Worm (Caenorhabditis elegans) whole organism, late embryonic: ENCODE results near the gene hlh-28.
A peak's percentile ranks its signal among the peaks of the same experiment; 100 is the strongest.

Source experiments
- F13H6.1 ChIP-seq: sonication (generic microtip); optimal IDR thresholded peaks from 2 replicates; lab custom pipeline; 2016; ENCODE audit warnings: missing genetic modification characterization, missing compliant biosample characterization
- K09A11.1 ChIP-seq: sonication (generic microtip); optimal IDR thresholded peaks from 2 replicates; lab custom pipeline; 2017; ENCODE audit warnings: antibody characterized with exemption, mild to moderate bottlenecking, missing genetic modification characterization, missing compliant biosample characterization; ENCODE audit not compliant: insufficient read depth
- Y22D7AL.16 ChIP-seq: sonication (generic microtip); optimal IDR thresholded peaks from 2 replicates; lab custom pipeline; 2016; ENCODE audit warnings: missing genetic modification characterization, missing compliant biosample characterization
- ahr-1 ChIP-seq: sonication (generic microtip); optimal IDR thresholded peaks from 2 replicates; lab custom pipeline; 2016; ENCODE audit warnings: missing genetic modification characterization, missing compliant biosample characterization
- ama-1 ChIP-seq: fragments of 150-350 bp; optimal IDR thresholded peaks from 2 replicates; lab custom pipeline; 2014
- ceh-14 ChIP-seq: sonication (generic microtip); optimal IDR thresholded peaks from 2 replicates; lab custom pipeline; 2016; ENCODE audit warnings: missing genotype, missing genetic modification characterization, missing compliant biosample characterization
- ceh-18 ChIP-seq: sonication (generic microtip); optimal IDR thresholded peaks from 2 replicates; lab custom pipeline; 2016; ENCODE audit warnings: missing genetic modification characterization, missing compliant biosample characterization
- ceh-19 ChIP-seq: fragments of 200-800 bp; sonication (Bioruptor generic); optimal IDR thresholded peaks from 2 replicates; lab custom pipeline; 2018; ENCODE audit warnings: mild to moderate bottlenecking, missing genetic modification characterization, missing compliant biosample characterization
- ceh-2 ChIP-seq: sonication (generic microtip); optimal IDR thresholded peaks from 2 replicates; lab custom pipeline; 2016; ENCODE audit warnings: missing genotype, missing genetic modification characterization, missing compliant biosample characterization
- ceh-22 ChIP-seq: sonication (generic microtip); optimal IDR thresholded peaks from 2 replicates; lab custom pipeline; 2017; ENCODE audit warnings: missing biosample characterization, missing genetic modification characterization
- ceh-24 ChIP-seq: sonication (generic microtip); optimal IDR thresholded peaks from 2 replicates; lab custom pipeline; 2016; ENCODE audit warnings: mild to moderate bottlenecking, missing genetic modification characterization, missing compliant biosample characterization
- ceh-31 ChIP-seq: sonication (generic microtip); optimal IDR thresholded peaks from 2 replicates; lab custom pipeline; 2016; ENCODE audit warnings: missing genetic modification characterization, missing compliant biosample characterization
- ceh-34 ChIP-seq: sonication (generic microtip); optimal IDR thresholded peaks from 2 replicates; lab custom pipeline; 2016; ENCODE audit warnings: mild to moderate bottlenecking, missing genetic modification characterization, missing compliant biosample characterization
- ceh-48 ChIP-seq: sonication (generic microtip); optimal IDR thresholded peaks from 2 replicates; lab custom pipeline; 2016; ENCODE audit warnings: missing genetic modification characterization, inconsistent platforms, missing compliant biosample characterization
- dmd-4 ChIP-seq: sonication (generic microtip); optimal IDR thresholded peaks from 2 replicates; lab custom pipeline; 2016; ENCODE audit warnings: borderline replicate concordance, missing genetic modification characterization, missing compliant biosample characterization
- dve-1 ChIP-seq: sonication (generic microtip); optimal IDR thresholded peaks from 2 replicates; lab custom pipeline; 2017; ENCODE audit warnings: antibody characterized with exemption, mild to moderate bottlenecking, missing genetic modification characterization, missing compliant biosample characterization
- elt-2 ChIP-seq: sonication (generic microtip); optimal IDR thresholded peaks from 2 replicates; lab custom pipeline; 2016; ENCODE audit warnings: missing genetic modification reagents, missing genetic modification characterization, missing compliant biosample characterization
- elt-4 ChIP-seq: sonication (generic microtip); optimal IDR thresholded peaks from 2 replicates; lab custom pipeline; 2016; ENCODE audit warnings: missing genetic modification characterization, missing compliant biosample characterization
- fkh-6 ChIP-seq: sonication (generic microtip); optimal IDR thresholded peaks from 2 replicates; lab custom pipeline; 2016; ENCODE audit warnings: missing genetic modification characterization, missing compliant biosample characterization
- hlh-13 ChIP-seq: fragments of 200-800 bp; sonication (Bioruptor generic); optimal IDR thresholded peaks from 2 replicates; lab custom pipeline; 2018; ENCODE audit warnings: mild to moderate bottlenecking, missing genetic modification characterization, missing compliant biosample characterization
- hlh-30 ChIP-seq: sonication (generic microtip); optimal IDR thresholded peaks from 2 replicates; lab custom pipeline; 2017; ENCODE audit warnings: antibody characterized with exemption, missing genetic modification characterization, missing compliant biosample characterization; ENCODE audit not compliant: insufficient read depth
- hlh-6 ChIP-seq: sonication (generic microtip); optimal IDR thresholded peaks from 2 replicates; lab custom pipeline; 2016; ENCODE audit warnings: missing genotype, missing genetic modification characterization, missing compliant biosample characterization
- hlh-8 ChIP-seq: sonication (generic microtip); optimal IDR thresholded peaks from 2 replicates; lab custom pipeline; 2016; ENCODE audit warnings: missing genotype, missing genetic modification characterization, missing compliant biosample characterization
- lim-6 ChIP-seq: sonication (generic microtip); optimal IDR thresholded peaks from 2 replicates; lab custom pipeline; 2016; ENCODE audit warnings: missing genetic modification characterization, missing compliant biosample characterization
- nfya-1 ChIP-seq: sonication (generic microtip); optimal IDR thresholded peaks from 2 replicates; lab custom pipeline; 2017; ENCODE audit warnings: missing genetic modification characterization, mild to moderate bottlenecking, missing compliant biosample characterization, antibody characterized with exemption, moderate library complexity
- nhr-232 ChIP-seq: sonication (generic microtip); optimal IDR thresholded peaks from 2 replicates; lab custom pipeline; 2016; ENCODE audit warnings: missing genetic modification characterization, missing compliant biosample characterization
- npax-4 ChIP-seq: sonication (generic microtip); optimal IDR thresholded peaks from 2 replicates; lab custom pipeline; 2016; ENCODE audit warnings: missing genetic modification characterization, missing compliant biosample characterization
- odd-2 ChIP-seq: sonication (generic microtip); optimal IDR thresholded peaks from 2 replicates; lab custom pipeline; 2017; ENCODE audit warnings: antibody characterized with exemption, mild to moderate bottlenecking, missing genetic modification characterization, missing compliant biosample characterization
- pat-9 ChIP-seq: fragments of 200-800 bp; sonication (Bioruptor generic); optimal IDR thresholded peaks from 2 replicates; lab custom pipeline; 2018; ENCODE audit warnings: mild to moderate bottlenecking, missing genetic modification characterization, moderate library complexity, missing compliant biosample characterization
- pqm-1 ChIP-seq: sonication (generic microtip); optimal IDR thresholded peaks from 2 replicates; lab custom pipeline; 2016; ENCODE audit warnings: missing genetic modification characterization, missing compliant biosample characterization
- pros-1 ChIP-seq: fragments of 150-350 bp; optimal IDR thresholded peaks from 2 replicates; lab custom pipeline; 2014; ENCODE audit warnings: missing biosample characterization, missing genetic modification reagents, missing genetic modification characterization
- ref-2 ChIP-seq: sonication (generic microtip); optimal IDR thresholded peaks from 2 replicates; lab custom pipeline; 2016; ENCODE audit warnings: missing genetic modification characterization, missing compliant biosample characterization
- rnt-1 ChIP-seq: sonication (generic microtip); optimal IDR thresholded peaks from 2 replicates; lab custom pipeline; 2016; ENCODE audit warnings: missing genetic modification characterization, missing compliant biosample characterization
- sox-2 ChIP-seq: fragments of 200-800 bp; sonication (Bioruptor generic); IDR thresholded peaks from 2 replicates; pipeline ENCODE4 v1.3.6; 2022; ENCODE audit warnings: missing genetic modification reagents, missing genetic modification characterization, missing compliant biosample characterization
- sox-4 ChIP-seq: sonication (generic microtip); optimal IDR thresholded peaks from 2 replicates; lab custom pipeline; 2017; ENCODE audit warnings: mild to moderate bottlenecking, missing genetic modification characterization, inconsistent platforms, missing compliant biosample characterization
- syd-9 ChIP-seq: sonication (generic microtip); optimal IDR thresholded peaks from 2 replicates; lab custom pipeline; 2016; ENCODE audit warnings: mild to moderate bottlenecking, missing genetic modification characterization, moderate library complexity, missing compliant biosample characterization
- tbx-2 ChIP-seq: sonication (generic microtip); optimal IDR thresholded peaks from 2 replicates; lab custom pipeline; 2016; ENCODE audit warnings: missing genetic modification characterization, missing compliant biosample characterization
- ttx-3 ChIP-seq: sonication (generic microtip); optimal IDR thresholded peaks from 2 replicates; lab custom pipeline; 2016; ENCODE audit warnings: missing genetic modification reagents, missing genetic modification characterization, missing compliant biosample characterization
- unc-3 ChIP-seq, 2 experiments: fragments of 200-800 bp in 1 of 2; sonication (Bioruptor generic) in 1 of 2; sonication (generic microtip) in 1 of 2; conservative IDR thresholded peaks in 1 of 2; optimal IDR thresholded peaks in 1 of 2; 2 replicates each; pipeline versions ENCODE4 v1.3.6 to Lab custom; 2016 to 2022; ENCODE audit warnings: missing compliant biosample characterization in 2 of 2, missing genetic modification characterization in 2 of 2, missing genetic modification reagents in 1 of 2
- unc-55 ChIP-seq: sonication (generic microtip); optimal IDR thresholded peaks from 2 replicates; lab custom pipeline; 2017; ENCODE audit warnings: missing biosample characterization, missing genetic modification reagents, missing genetic modification characterization
- unc-86 ChIP-seq: sonication (generic microtip); optimal IDR thresholded peaks from 2 replicates; lab custom pipeline; 2016; ENCODE audit warnings: missing genetic modification characterization, missing compliant biosample characterization
- ztf-16 ChIP-seq: sonication (generic microtip); optimal IDR thresholded peaks from 2 replicates; lab custom pipeline; 2017; ENCODE audit warnings: missing genetic modification characterization, missing compliant biosample characterization

Gene hlh-28

ce11 chrX:17508137-17508536 lies 42.7 kb upstream of the hlh-28 start:
- TF ChIP-seq nfya-1 (tag; lab: Kevin White, UChicago) (no peak), tbx-2 (tag; lab: Kevin White, UChicago) (no peak), hlh-30 (tag; lab: Kevin White, UChicago) (no peak), ttx-3 (tag; lab: Kevin White, UChicago) (no peak), ceh-31 (tag; lab: Kevin White, UChicago) (no peak), ceh-2 (tag; lab: Kevin White, UChicago) (no peak), ceh-48 (tag; lab: Kevin White, UChicago) (no peak), sox-2 (GFP tag; lab: Robert Waterston, UW) (no peak), hlh-6 (tag; lab: Kevin White, UChicago) (no peak), pat-9 (tag; lab: Kevin White, UChicago) (no peak), Y22D7AL.16 (no peak), sox-4 (tag; lab: Kevin White, UChicago) (no peak), ref-2 (no peak), dmd-4 (tag; lab: Kevin White, UChicago) (no peak), ceh-19 (GFP tag; lab: Kevin White, UChicago) (no peak), elt-4 (tag; lab: Kevin White, UChicago) (no peak)
- TF ChIP-seq, all 69 proteins: peak for 0

ce11 chrX:17509048-17509776 lies 41.6 kb upstream of the hlh-28 start:
- peak; percentile 62 for TF ChIP-seq dve-1 (tag; lab: Kevin White, UChicago)
- no peak for TF ChIP-seq odd-2 (tag; lab: Kevin White, UChicago)
- TF ChIP-seq elt-2 (tag; lab: Kevin White, UChicago), result peak; percentile 65

- TF ChIP-seq ahr-1 (no peak), pqm-1 (no peak), ceh-24 (tag; lab: Kevin White, UChicago) (no peak), sox-4 (tag; lab: Kevin White, UChicago) (no peak), ttx-3 (tag; lab: Kevin White, UChicago) (no peak), hlh-13 (GFP tag; lab: Kevin White, UChicago) (no peak), ceh-14 (no peak), ztf-16 (tag; lab: Kevin White, UChicago) (no peak), ceh-34 (no peak), pros-1 (tag; lab: Kevin White, UChicago) (no peak), fkh-6 (tag; lab: Kevin White, UChicago) (no peak)
These were observed 40.3 kb upstream of the hlh-28 start for ce11 chrX:17510523-17510922.

- TF ChIP-seq elt-4 (tag; lab: Kevin White, UChicago) (no peak), odd-2 (tag; lab: Kevin White, UChicago) (no peak), tbx-2 (tag; lab: Kevin White, UChicago) (peak; percentile 88), unc-3 (GFP tag; conservative IDR thresholded peaks at IDR 0.05; lab: Robert Waterston, UW) (no peak), unc-3 (tag; optimal IDR thresholded peaks at IDR 0.05; lab: Kevin White, UChicago) (no peak), ceh-48 (tag; lab: Kevin White, UChicago) (peak; percentile 83), ama-1 (lab: Kevin White, UChicago) (no peak), lim-6 (tag; lab: Kevin White, UChicago) (peak; percentile 52), unc-55 (GFP tag; lab: Kevin White, UChicago) (peak; percentile 91), rnt-1 (tag; lab: Kevin White, UChicago) (peak; percentile 89), unc-86 (tag; lab: Kevin White, UChicago) (no peak), pqm-1 (peak; percentile 54), nhr-232 (tag; lab: Kevin White, UChicago) (no peak), ceh-31 (tag; lab: Kevin White, UChicago) (peak; percentile 97), hlh-8 (tag; lab: Kevin White, UChicago) (peak; percentile 46), sox-2 (GFP tag; lab: Robert Waterston, UW) (no peak), hlh-30 (tag; lab: Kevin White, UChicago) (peak; percentile 82), K09A11.1 (tag; lab: Kevin White, UChicago) (no peak), npax-4 (tag; lab: Kevin White, UChicago) (no peak), ceh-24 (tag; lab: Kevin White, UChicago) (no peak), F13H6.1 (tag; lab: Kevin White, UChicago) (peak; percentile 59), fkh-6 (tag; lab: Kevin White, UChicago) (peak; percentile 35), ceh-22 (no peak), sox-4 (tag; lab: Kevin White, UChicago) (no peak), ceh-2 (tag; lab: Kevin White, UChicago) (peak; percentile 58), ztf-16 (tag; lab: Kevin White, UChicago) (no peak), pros-1 (tag; lab: Kevin White, UChicago) (peak; percentile 18), syd-9 (tag; lab: Kevin White, UChicago) (peak; percentile 75), ceh-18 (tag; lab: Kevin White, UChicago) (peak; percentile 98), hlh-6 (tag; lab: Kevin White, UChicago) (peak; percentile 22)
These were observed 37.2 kb upstream of the hlh-28 start, which contains the start of gene nhr-1 for ce11 chrX:17513507-17514113. TSS of gene nhr-1 (plus strand) at chrX:17514063.
